Worm (Caenorhabditis elegans) whole organism, midembryonic: ENCODE results near the gene cpg-4.

Experiments
- flt-1 ChIP-seq: fragments of 200-800 bp; sonication (Bioruptor generic); IDR thresholded peaks from 2 replicates; pipeline ENCODE4 v1.3.6; 2022; ENCODE audit warnings: missing genetic modification characterization, missing compliant biosample characterization
- ref-1 ChIP-seq: fragments of 200-800 bp; sonication (Bioruptor generic); conservative IDR thresholded peaks from 2 replicates; pipeline ENCODE4 v1.3.6; 2022; ENCODE audit warnings: missing genetic modification reagents, missing genetic modification characterization, missing compliant biosample characterization
- ztf-23 ChIP-seq: fragments of 200-800 bp; sonication (Bioruptor generic); IDR thresholded peaks from 2 replicates; pipeline ENCODE4 v1.3.6; 2022; ENCODE audit warnings: missing genetic modification reagents, missing genetic modification characterization, missing compliant biosample characterization
- ztf-29 ChIP-seq: fragments of 200-800 bp; sonication (Bioruptor generic); IDR thresholded peaks from 2 replicates; pipeline ENCODE4 v1.3.6; 2022; ENCODE audit warnings: missing genetic modification reagents, missing genetic modification characterization, missing compliant biosample characterization

DNA sequence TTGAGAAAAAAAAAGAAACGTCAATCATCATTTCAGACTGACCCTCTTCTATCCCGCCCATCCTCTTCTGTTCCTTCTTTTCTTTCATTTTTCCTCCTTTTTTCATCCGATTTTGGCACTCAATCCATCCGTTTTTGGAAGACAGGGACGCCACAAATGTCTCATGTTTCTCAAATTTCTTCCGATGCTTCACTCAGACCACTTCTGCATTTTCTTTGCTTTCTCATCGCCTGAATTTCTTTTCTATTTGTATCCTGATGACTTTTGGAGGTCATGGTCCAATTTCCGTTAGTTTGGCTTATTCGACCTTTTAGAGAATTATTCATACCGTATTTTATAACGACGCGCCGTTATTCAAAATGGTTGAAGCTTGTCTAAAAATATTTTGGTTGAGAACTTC is 23.6 kb upstream of the cpg-4 start:
- TF ChIP-seq ztf-29 (GFP tag; lab: Robert Waterston, UW): no peak
- no peak for TF ChIP-seq ref-1 (GFP tag; lab: Robert Waterston, UW)
- no peak for TF ChIP-seq ztf-23
- TF ChIP-seq flt-1 (GFP tag; lab: Robert Waterston, UW): no peak
